Worm (Caenorhabditis elegans) whole organism, mixed stage, embryonic: ENCODE data around the gene F37A4.4.

Experiments used
- blmp-1 ChIP-seq: fragments of 150-350 bp; optimal IDR thresholded peaks from 2 replicates; lab custom pipeline; 2014; ENCODE audit warnings: missing biosample characterization, missing genetic modification characterization
- elt-3 ChIP-seq: fragments of 150-350 bp; optimal IDR thresholded peaks from 2 replicates; lab custom pipeline; 2014; ENCODE audit warnings: missing biosample characterization, missing genetic modification characterization
- lin-13 ChIP-seq: fragments of 150-350 bp; optimal IDR thresholded peaks from 2 replicates; lab custom pipeline; 2014; ENCODE audit warnings: missing biosample characterization, missing genetic modification characterization
- snpc-4 ChIP-seq: fragments of 150-350 bp; optimal IDR thresholded peaks from 2 replicates; lab custom pipeline; 2014; ENCODE audit warnings: missing biosample characterization, missing genetic modification characterization
- unc-39 ChIP-seq: fragments of 150-350 bp; optimal IDR thresholded peaks from 2 replicates; lab custom pipeline; 2014; ENCODE audit warnings: missing biosample characterization, missing genetic modification characterization
- ztf-11 ChIP-seq: fragments of 150-350 bp; optimal IDR thresholded peaks from 2 replicates; lab custom pipeline; 2014; ENCODE audit warnings: missing biosample characterization, missing genetic modification characterization

DNA sequence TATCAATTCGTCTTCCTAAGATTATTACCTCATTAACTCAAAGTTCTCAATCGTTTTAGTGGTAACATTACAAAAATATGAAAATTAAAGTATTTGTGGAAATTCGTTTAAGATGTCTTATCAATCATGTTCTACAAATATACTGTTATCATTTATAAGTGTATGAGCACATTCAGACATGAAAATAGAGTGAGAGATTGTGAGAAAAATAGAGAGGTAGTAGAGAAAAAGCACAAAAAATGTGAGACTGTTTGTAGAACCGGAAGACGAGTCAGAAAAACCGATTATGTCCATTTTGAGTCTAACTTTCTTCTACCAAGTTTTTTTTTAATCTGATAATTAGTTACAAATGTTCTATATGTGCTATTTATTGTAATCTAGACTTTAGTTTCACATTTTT, 20.1 kb upstream of the F37A4.4 start:
- no peak for TF ChIP-seq unc-39 (tag; lab: Kevin White, UChicago)
- no peak for TF ChIP-seq blmp-1 (tag; lab: Kevin White, UChicago)
- TF ChIP-seq snpc-4 (tag; lab: Kevin White, UChicago), result no peak
- no peak for TF ChIP-seq lin-13 (tag; lab: Kevin White, UChicago)
- no peak for TF ChIP-seq ztf-11 (tag; lab: Kevin White, UChicago)
- TF ChIP-seq elt-3, result no peak
